Worm (Caenorhabditis elegans): ENCODE results near the gene ZK1058.3.
"Not testable (repeated sequence)": the region's sequence is repeated elsewhere in the genome, so short reads cannot be mapped to it uniquely, and the experiment has no call there.

The ZK1058.3 gene

DNA sequence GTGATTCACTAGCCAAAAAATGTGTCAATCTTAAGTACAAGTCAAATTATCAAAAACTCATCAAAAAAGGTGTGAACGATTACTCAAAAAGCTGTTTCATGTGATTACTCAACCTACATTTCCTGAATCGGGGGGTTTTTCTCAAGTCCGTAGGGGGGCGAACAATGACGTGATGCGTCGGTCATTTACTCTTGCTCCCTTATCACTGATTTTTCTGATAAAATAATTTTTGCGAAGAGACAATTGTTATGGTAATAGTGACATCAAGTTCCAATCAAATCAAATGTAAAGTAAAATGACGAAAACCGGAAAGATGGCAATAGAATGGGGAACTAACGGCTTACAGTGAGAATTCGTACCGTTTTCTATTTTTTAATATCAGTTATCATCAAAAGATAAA lies 24.7 kb upstream of the ZK1058.3 start:
- peak; percentile 62 for TF ChIP-seq nhr-28 (tag; optimal IDR thresholded peaks at IDR 0.05)
- peak; percentile 29; the same call in 1 of the 2 replicates for TF ChIP-seq dmd-6 (GFP tag; IDR thresholded peaks at IDR 0.05)
- TF ChIP-seq daf-16 (GFP tag; optimal IDR thresholded peaks at IDR 0.05): no peak
- peak; percentile 22 for TF ChIP-seq daf-16 (tag; optimal IDR thresholded peaks at IDR 0.05)
- no peak for TF ChIP-seq ZK546.5 (tag; optimal IDR thresholded peaks at IDR 0.05)
- no peak for TF ChIP-seq cey-2 (tag; optimal IDR thresholded peaks at IDR 0.05; ENCODE audit: borderline replicate concordance, insufficient read depth)
- no peak for TF ChIP-seq dmd-8 (GFP tag; IDR thresholded peaks at IDR 0.05)
- TF ChIP-seq lir-3 (tag; optimal IDR thresholded peaks at IDR 0.05): no peak
- no peak for TF ChIP-seq nhr-41 (GFP tag; IDR thresholded peaks at IDR 0.05)
- peak; percentile 51 for TF ChIP-seq pqm-1 (tag; optimal IDR thresholded peaks at IDR 0.05)
- TF ChIP-seq nhr-77 (tag; optimal IDR thresholded peaks at IDR 0.05): peak; percentile 36
- no peak for TF ChIP-seq daf-8 (GFP tag; IDR thresholded peaks at IDR 0.05)
- peak; percentile 69 for TF ChIP-seq aha-1 (tag)
- TF ChIP-seq aly-2 (tag; optimal IDR thresholded peaks at IDR 0.05): no peak
- no peak for TF ChIP-seq rbr-2 (tag; optimal IDR thresholded peaks at IDR 0.05)
- no peak for TF ChIP-seq T26A8.4 (GFP tag; IDR thresholded peaks at IDR 0.05)

DNA sequence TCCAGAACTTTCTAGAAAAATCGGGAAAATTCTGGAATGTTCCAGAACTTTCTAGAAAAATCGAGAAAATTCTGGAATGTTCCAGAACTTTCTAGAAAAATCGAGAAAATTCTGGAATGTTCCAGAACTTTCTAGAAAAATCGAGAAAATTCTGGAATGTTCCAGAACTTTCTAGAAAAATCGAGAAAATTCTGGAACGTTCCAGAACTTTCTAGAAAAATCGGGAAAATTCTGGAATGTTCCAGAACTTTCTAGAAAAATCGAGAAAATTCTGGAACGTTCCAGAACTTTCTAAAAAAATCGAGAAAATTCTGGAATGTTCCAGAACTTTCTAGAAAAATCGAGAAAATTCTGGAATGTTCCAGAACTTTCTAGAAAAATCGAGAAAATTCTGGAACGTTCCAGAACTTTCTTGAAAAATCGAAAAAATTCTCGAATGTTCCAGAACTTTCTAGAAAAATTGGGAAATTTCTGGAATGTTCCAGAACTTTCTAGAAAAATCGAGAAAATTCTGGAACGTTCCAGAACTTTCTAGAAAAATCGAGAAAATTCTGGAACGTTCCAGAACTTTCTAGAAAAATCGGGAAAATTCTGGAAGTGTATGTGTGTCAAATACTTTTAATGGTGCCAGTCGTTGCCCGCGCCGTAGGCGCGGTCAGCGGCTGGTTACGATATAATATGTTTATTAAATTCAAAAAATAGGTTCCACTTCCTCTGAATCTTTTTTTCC lies 21.4 kb upstream of the ZK1058.3 start:
- peak; percentile 90 for TF ChIP-seq lin-1 (GFP tag; IDR thresholded peaks at IDR 0.05)
- peak; percentile 93; the same call in 1 of the 2 replicates for TF ChIP-seq ceh-44 (GFP tag; IDR thresholded peaks at IDR 0.05)
- TF ChIP-seq zfp-3 (GFP tag; conservative IDR thresholded peaks at IDR 0.05): peak; percentile 72
- peak; percentile 79 for TF ChIP-seq dmd-8 (GFP tag; IDR thresholded peaks at IDR 0.05)
- TF ChIP-seq dmd-6 (GFP tag; IDR thresholded peaks at IDR 0.05): peak; percentile 25; the same call in 1 of the 2 replicates
- TF ChIP-seq php-3 (GFP tag; IDR thresholded peaks at IDR 0.05): 0 out of 2 replicates have a peak, but pooled peaks have one; percentile 46
- TF ChIP-seq tra-1 (GFP tag; IDR thresholded peaks at IDR 0.05): peak; percentile 55
- TF ChIP-seq lim-7 (GFP tag; IDR thresholded peaks at IDR 0.05): peak; percentile 86
- TF ChIP-seq F26F4.8 (GFP tag; conservative IDR thresholded peaks at IDR 0.05): peak; percentile 73
- TF ChIP-seq F44E2.7 (GFP tag; IDR thresholded peaks at IDR 0.05): 0 out of 2 replicates have a peak, but pooled peaks have one; percentile 76
- peak; percentile 74 for TF ChIP-seq vab-7 (GFP tag; IDR thresholded peaks at IDR 0.05)
- peak; percentile 81 for TF ChIP-seq dmd-9 (GFP tag; IDR thresholded peaks at IDR 0.05)
- TF ChIP-seq ctbp-1 (GFP tag; IDR thresholded peaks at IDR 0.05): peak; percentile 56
- peak; percentile 73; the same call in 1 of the 2 replicates for TF ChIP-seq ZK337.2 (GFP tag; IDR thresholded peaks at IDR 0.05)
- peak; percentile 72; the same call in 1 of the 2 replicates for TF ChIP-seq D1046.2 (GFP tag; IDR thresholded peaks at IDR 0.05)
- peak; percentile 98 for TF ChIP-seq mdt-29 (GFP tag; IDR thresholded peaks at IDR 0.05)
- TF ChIP-seq Y105C5A.15 (GFP tag; IDR thresholded peaks at IDR 0.05): peak; percentile 92
- TF ChIP-seq pha-4 (GFP tag; IDR thresholded peaks at IDR 0.05): peak; percentile 74
- TF ChIP-seq pha-4 (tag; optimal IDR thresholded peaks at IDR 0.05): not testable (repeated sequence)
- peak; percentile 48; the same call in 1 of the 2 replicates for TF ChIP-seq egl-43 (GFP tag; IDR thresholded peaks at IDR 0.05)
- peak; percentile 65; the same call in 1 of the 2 replicates for TF ChIP-seq lin-38 (GFP tag; IDR thresholded peaks at IDR 0.05)
- peak; percentile 92; the same call in 1 of the 2 replicates for TF ChIP-seq Y75B8A.6 (GFP tag; IDR thresholded peaks at IDR 0.05)
- peak; percentile 89 for TF ChIP-seq snpc-1.2 (GFP tag; IDR thresholded peaks at IDR 0.05)
- peak; percentile 83 for TF ChIP-seq arid-1 (GFP tag; conservative IDR thresholded peaks at IDR 0.05)
- peak; percentile 44 to 91; a peak in 2 of 4 replicates for TF ChIP-seq madf-5 (GFP tag; IDR thresholded peaks at IDR 0.05)

Measured in whole organism, L4 larva.